Fruit fly (Drosophila melanogaster): ENCODE data around the gene Gr10b.
A peak's percentile ranks its signal among the peaks of the same experiment; 100 is the strongest.

Gene Gr10b

dm6 chrX:11423277-11423717 lies 10.3 kb upstream of the Gr10b start (continued):
- TF ChIP-seq CG16813 (GFP tag; IDR thresholded peaks at IDR 0.05; ENCODE audit: partially characterized antibody): no peak
- peak; percentile 54 for TF ChIP-seq CG15601 (tag; optimal IDR thresholded peaks at IDR 0.05)
- TF ChIP-seq chm (GFP tag; IDR thresholded peaks at IDR 0.05): peak; percentile 87; the same call in 1 of the 2 replicates
- TF ChIP-seq Dip3 (GFP tag; optimal IDR thresholded peaks at IDR 0.05): peak; percentile 87
- TF ChIP-seq maf-S (GFP tag; optimal IDR thresholded peaks at IDR 0.05): peak; percentile 86
- TF ChIP-seq Deaf1 (tag; optimal IDR thresholded peaks at IDR 0.05): peak; percentile 67
- TF ChIP-seq chinmo (GFP tag; IDR thresholded peaks at IDR 0.05; ENCODE audit: partially characterized antibody): peak; percentile 86; the same call in 3 of the 4 replicates
- no peak for TF ChIP-seq lov (optimal IDR thresholded peaks at IDR 0.05)
- peak; percentile 82; the same call in 2 of the 3 replicates for TF ChIP-seq lov (GFP tag; IDR thresholded peaks at IDR 0.05)
- TF ChIP-seq p53 (GFP tag; optimal IDR thresholded peaks at IDR 0.05): peak; percentile 62
- peak; percentile 90 for TF ChIP-seq CG10209 (GFP tag; optimal IDR thresholded peaks at IDR 0.05)
- TF ChIP-seq sisA (GFP tag; IDR thresholded peaks at IDR 0.05): peak; percentile 83
- TF ChIP-seq ranshi (GFP tag; IDR thresholded peaks at IDR 0.05): peak; percentile 85
- peak; percentile 85 for TF ChIP-seq az2 (GFP tag; optimal IDR thresholded peaks at IDR 0.05)
- TF ChIP-seq hkb (optimal IDR thresholded peaks at IDR 0.05): no peak
- peak; percentile 94 for TF ChIP-seq hkb (GFP tag; IDR thresholded peaks at IDR 0.05)
- TF ChIP-seq CG1024 (GFP tag; IDR thresholded peaks at IDR 0.05): peak; percentile 53
- TF ChIP-seq CrebB (tag; optimal IDR thresholded peaks at IDR 0.05): peak; percentile 89
- TF ChIP-seq Kr (GFP tag; optimal IDR thresholded peaks at IDR 0.05): no peak
- peak; percentile 79 for TF ChIP-seq tap (tag; optimal IDR thresholded peaks at IDR 0.05)
- TF ChIP-seq CG6791 (GFP tag; IDR thresholded peaks at IDR 0.05; ENCODE audit: partially characterized antibody): no peak
- TF ChIP-seq CG18476 (GFP tag; optimal IDR thresholded peaks at IDR 0.05): peak; percentile 84
- peak; percentile 90 for TF ChIP-seq CG10366 (GFP tag; IDR thresholded peaks at IDR 0.05)
- peak; percentile 48 to 67 for TF ChIP-seq Trl (optimal IDR thresholded peaks at IDR 0.05)
- TF ChIP-seq Trl (GFP tag; optimal IDR thresholded peaks at IDR 0.05): peak; percentile 83
- TF ChIP-seq pho (GFP tag; optimal IDR thresholded peaks at IDR 0.05): peak; percentile 88
- TF ChIP-seq Bdp1 (GFP tag; optimal IDR thresholded peaks at IDR 0.05): peak; percentile 83
- TF ChIP-seq dysf (GFP tag; IDR thresholded peaks at IDR 0.05): peak; percentile 95
- peak; percentile 78 for TF ChIP-seq CG31224 (GFP tag; IDR thresholded peaks at IDR 0.05)
- TF ChIP-seq org-1 (GFP tag; optimal IDR thresholded peaks at IDR 0.05): peak; percentile 89
- TF ChIP-seq CkIIα-i1 (GFP tag; IDR thresholded peaks at IDR 0.05): peak; percentile 40; the same call in 1 of the 2 replicates
- TF ChIP-seq tna (GFP tag; IDR thresholded peaks at IDR 0.05; ENCODE audit: partially characterized antibody): no peak
- TF ChIP-seq Pdp1 (GFP tag; optimal IDR thresholded peaks at IDR 0.05): peak; percentile 86 to 88
- peak in 1 of 3 experiments; percentile 39 for TF ChIP-seq lola (GFP tag; optimal IDR thresholded peaks at IDR 0.05)
- TF ChIP-seq CG18262 (tag; optimal IDR thresholded peaks at IDR 0.05): peak; percentile 79
- TF ChIP-seq CG15011 (GFP tag; optimal IDR thresholded peaks at IDR 0.05): peak; percentile 84
- TF ChIP-seq CG3407 (GFP tag; optimal IDR thresholded peaks at IDR 0.05): peak; percentile 64
- TF ChIP-seq shn (GFP tag; optimal IDR thresholded peaks at IDR 0.05): peak; percentile 86
- TF ChIP-seq CG18011 (GFP tag; optimal IDR thresholded peaks at IDR 0.05): peak; percentile 69
- peak; percentile 79 for TF ChIP-seq CG6765 (GFP tag; optimal IDR thresholded peaks at IDR 0.05)
- TF ChIP-seq CG7839 (tag; optimal IDR thresholded peaks at IDR 0.05): peak; percentile 91
- peak; percentile 93 for TF ChIP-seq Hsf (GFP tag; optimal IDR thresholded peaks at IDR 0.05)
- peak; percentile 65 for TF ChIP-seq CG8281 (tag; optimal IDR thresholded peaks at IDR 0.05)
- TF ChIP-seq Neu2 (GFP tag; optimal IDR thresholded peaks at IDR 0.05; ENCODE audit: borderline replicate concordance): no peak
- TF ChIP-seq vfl (GFP tag; optimal IDR thresholded peaks at IDR 0.05): peak; percentile 82
- TF ChIP-seq stwl (tag; optimal IDR thresholded peaks at IDR 0.05): no peak
- TF ChIP-seq zfh2 (GFP tag; optimal IDR thresholded peaks at IDR 0.05): peak; percentile 87
- no peak for TF ChIP-seq HLH4C (GFP tag; IDR thresholded peaks at IDR 0.05; ENCODE audit: partially characterized antibody)
- TF ChIP-seq CG6272 (GFP tag; IDR thresholded peaks at IDR 0.05): peak; percentile 84
- peak; percentile 69 for TF ChIP-seq CG30431 (GFP tag; optimal IDR thresholded peaks at IDR 0.05)
- peak; percentile 65 for TF ChIP-seq CG7928 (GFP tag; optimal IDR thresholded peaks at IDR 0.05)
